Fruit fly (Drosophila melanogaster) whole organism, prepupa: ENCODE data around the gene wat.
A peak's percentile ranks its signal among the peaks of the same experiment; 100 is the strongest.

ENCODE experiments used
- Blimp-1 ChIP-seq: fragments of 200-800 bp; sonication (Bioruptor generic); optimal IDR thresholded peaks from 3 replicates; lab custom pipeline; 2017; ENCODE audit warnings: missing biosample characterization, missing genetic modification characterization, mild to moderate bottlenecking, moderate library complexity, missing genetic modification reagents
- CG10631 ChIP-seq: fragments of 200-800 bp; sonication (Bioruptor generic); optimal IDR thresholded peaks from 2 replicates; lab custom pipeline; 2016; ENCODE audit warnings: missing biosample characterization, missing genetic modification characterization
- CG10669 ChIP-seq: fragments of 200-800 bp; sonication (Bioruptor generic); optimal IDR thresholded peaks from 3 replicates; lab custom pipeline; 2018; ENCODE audit warnings: missing biosample characterization, mild to moderate bottlenecking, missing genetic modification characterization, moderate library complexity
- CG11294 ChIP-seq: fragments of 200-800 bp; sonication (Bioruptor generic); IDR thresholded peaks from 2 replicates; pipeline ENCODE4 v1.3.6; 2022; ENCODE audit warnings: missing biosample characterization, missing genetic modification characterization
- CG11762 ChIP-seq: fragments of 200-800 bp; sonication (Bioruptor generic); optimal IDR thresholded peaks from 3 replicates; lab custom pipeline; 2016; ENCODE audit warnings: missing biosample characterization, missing genetic modification characterization; ENCODE audit not compliant: insufficient read depth
- CG1621 ChIP-seq: fragments of 200-800 bp; sonication (Bioruptor generic); optimal IDR thresholded peaks from 3 replicates; lab custom pipeline; 2018; ENCODE audit warnings: missing biosample characterization, mild to moderate bottlenecking, missing genetic modification characterization
- CG31627 ChIP-seq: fragments of 200-800 bp; sonication (Bioruptor generic); optimal IDR thresholded peaks from 3 replicates; lab custom pipeline; 2016; ENCODE audit warnings: missing biosample characterization, missing genetic modification characterization
- CG32006 ChIP-seq: fragments of 200-800 bp; sonication (Bioruptor generic); optimal IDR thresholded peaks from 3 replicates; lab custom pipeline; 2017; ENCODE audit warnings: missing biosample characterization, mild to moderate bottlenecking, missing genetic modification characterization
- CG34406 ChIP-seq: fragments of 200-800 bp; sonication (Bioruptor generic); optimal IDR thresholded peaks from 3 replicates; lab custom pipeline; 2016; ENCODE audit warnings: missing biosample characterization, missing genetic modification characterization
- CG6792 ChIP-seq: fragments of 200-800 bp; sonication (Bioruptor generic); optimal IDR thresholded peaks from 3 replicates; lab custom pipeline; 2016; ENCODE audit warnings: missing biosample characterization, missing genetic modification characterization
- CG6854 ChIP-seq: fragments of 200-800 bp; sonication (Bioruptor generic); optimal IDR thresholded peaks from 2 replicates; lab custom pipeline; 2017; ENCODE audit warnings: missing biosample characterization, mild to moderate bottlenecking, missing genetic modification characterization
- CG7368 ChIP-seq: fragments of 200-800 bp; sonication (Bioruptor generic); optimal IDR thresholded peaks from 3 replicates; lab custom pipeline; 2016; ENCODE audit warnings: missing biosample characterization, missing genetic modification characterization
- CG8119 ChIP-seq: fragments of 200-800 bp; sonication (Bioruptor generic); IDR thresholded peaks from 3 replicates; pipeline ENCODE4 v1.3.6; 2022; ENCODE audit warnings: missing biosample characterization, missing genetic modification characterization
- CG8319 ChIP-seq: fragments of 200-800 bp; sonication (Bioruptor generic); optimal IDR thresholded peaks from 3 replicates; lab custom pipeline; 2016; ENCODE audit warnings: missing biosample characterization, missing genetic modification characterization
- CG8632 ChIP-seq: fragments of 200-800 bp; sonication (Bioruptor generic); optimal IDR thresholded peaks from 3 replicates; lab custom pipeline; 2016; ENCODE audit warnings: missing biosample characterization, missing genetic modification characterization
- CG9139 ChIP-seq: fragments of 200-800 bp; sonication (Bioruptor generic); optimal IDR thresholded peaks from 3 replicates; lab custom pipeline; 2017; ENCODE audit warnings: missing biosample characterization, mild to moderate bottlenecking, missing genetic modification characterization
- Eip75B ChIP-seq: fragments of 200-800 bp; sonication (Bioruptor generic); optimal IDR thresholded peaks from 3 replicates; lab custom pipeline; 2016; ENCODE audit warnings: missing biosample characterization, missing genetic modification characterization
- Eip93F ChIP-seq: fragments of 200-800 bp; sonication (Bioruptor generic); optimal IDR thresholded peaks from 2 replicates; lab custom pipeline; 2016; ENCODE audit warnings: missing biosample characterization, mild to moderate bottlenecking, missing genetic modification characterization
- Ets96B ChIP-seq: fragments of 200-800 bp; optimal IDR thresholded peaks from 2 replicates; lab custom pipeline; 2019; ENCODE audit warnings: missing biosample characterization, mild to moderate bottlenecking, missing genetic modification characterization, moderate library complexity
- Gug ChIP-seq: fragments of 200-800 bp; sonication (Bioruptor generic); IDR thresholded peaks from 2 replicates; pipeline ENCODE4 v1.3.6; 2022; ENCODE audit warnings: missing biosample characterization, missing genetic modification characterization
- Hr4 ChIP-seq: fragments of 200-800 bp; sonication (Bioruptor generic); optimal IDR thresholded peaks from 3 replicates; lab custom pipeline; 2016; ENCODE audit warnings: missing biosample characterization, missing genetic modification characterization
- Lpt ChIP-seq: fragments of 200-800 bp; sonication (Bioruptor generic); optimal IDR thresholded peaks from 3 replicates; lab custom pipeline; 2016; ENCODE audit warnings: missing biosample characterization, missing genetic modification characterization
- Smox ChIP-seq: fragments of 200-800 bp; sonication (Bioruptor generic); optimal IDR thresholded peaks from 3 replicates; lab custom pipeline; 2016; ENCODE audit warnings: missing biosample characterization, missing genetic modification characterization
- Sox15 ChIP-seq: fragments of 200-800 bp; sonication (Bioruptor generic); optimal IDR thresholded peaks from 3 replicates; lab custom pipeline; 2016; ENCODE audit warnings: missing biosample characterization, missing genetic modification characterization
- achi ChIP-seq: fragments of 200-800 bp; sonication (Bioruptor generic); optimal IDR thresholded peaks from 3 replicates; lab custom pipeline; 2016; ENCODE audit warnings: missing biosample characterization, missing genetic modification characterization
- acj6 ChIP-seq: fragments of 200-800 bp; sonication (Bioruptor generic); optimal IDR thresholded peaks from 3 replicates; lab custom pipeline; 2016; ENCODE audit warnings: missing biosample characterization, missing genetic modification characterization
- dac ChIP-seq: fragments of 200-800 bp; sonication (Bioruptor generic); optimal IDR thresholded peaks from 2 replicates; lab custom pipeline; 2017; ENCODE audit warnings: missing biosample characterization, mild to moderate bottlenecking, missing genetic modification characterization
- eg ChIP-seq: fragments of 200-800 bp; sonication (Bioruptor generic); IDR thresholded peaks from 3 replicates; pipeline ENCODE4 v1.3.6; 2022; ENCODE audit warnings: missing biosample characterization, missing genetic modification characterization
- esn ChIP-seq: fragments of 200-800 bp; sonication (Bioruptor generic); optimal IDR thresholded peaks from 2 replicates; lab custom pipeline; 2016; ENCODE audit warnings: missing biosample characterization, mild to moderate bottlenecking, missing genetic modification characterization, moderate library complexity
- fd59A ChIP-seq: fragments of 200-800 bp; sonication (Bioruptor generic); optimal IDR thresholded peaks from 2 replicates; lab custom pipeline; 2017; ENCODE audit warnings: missing biosample characterization, mild to moderate bottlenecking, missing genetic modification characterization, missing genetic modification reagents
- fd85E ChIP-seq: fragments of 200-800 bp; sonication (Bioruptor generic); optimal IDR thresholded peaks from 3 replicates; lab custom pipeline; 2016; ENCODE audit warnings: missing biosample characterization, missing genetic modification characterization
- fkh ChIP-seq: fragments of 200-800 bp; sonication (Bioruptor generic); optimal IDR thresholded peaks from 3 replicates; lab custom pipeline; 2017; ENCODE audit warnings: missing biosample characterization, mild to moderate bottlenecking, missing genetic modification characterization, moderate library complexity
- lz ChIP-seq: fragments of 200-800 bp; sonication (Bioruptor generic); optimal IDR thresholded peaks from 3 replicates; lab custom pipeline; 2016; ENCODE audit warnings: missing biosample characterization, missing genetic modification characterization
- net ChIP-seq: fragments of 200-800 bp; sonication (Bioruptor generic); optimal IDR thresholded peaks from 3 replicates; lab custom pipeline; 2016; ENCODE audit warnings: missing biosample characterization, missing genetic modification characterization
- pdm3 ChIP-seq: fragments of 200-800 bp; sonication (Bioruptor generic); optimal IDR thresholded peaks from 3 replicates; lab custom pipeline; 2016; ENCODE audit warnings: missing biosample characterization, missing genetic modification characterization
- svp ChIP-seq: fragments of 200-800 bp; sonication (Bioruptor generic); peaks from one replicate; lab custom pipeline; 2016; ENCODE audit warnings: missing biosample characterization, missing genetic modification characterization
- topi ChIP-seq: fragments of 200-800 bp; sonication (Bioruptor generic); optimal IDR thresholded peaks from 3 replicates; lab custom pipeline; 2016; ENCODE audit warnings: missing biosample characterization, missing genetic modification characterization
- vri ChIP-seq: fragments of 200-800 bp; sonication (Bioruptor generic); optimal IDR thresholded peaks from 3 replicates; lab custom pipeline; 2016; ENCODE audit warnings: missing biosample characterization, mild to moderate bottlenecking, missing genetic modification characterization

The wat gene

DNA sequence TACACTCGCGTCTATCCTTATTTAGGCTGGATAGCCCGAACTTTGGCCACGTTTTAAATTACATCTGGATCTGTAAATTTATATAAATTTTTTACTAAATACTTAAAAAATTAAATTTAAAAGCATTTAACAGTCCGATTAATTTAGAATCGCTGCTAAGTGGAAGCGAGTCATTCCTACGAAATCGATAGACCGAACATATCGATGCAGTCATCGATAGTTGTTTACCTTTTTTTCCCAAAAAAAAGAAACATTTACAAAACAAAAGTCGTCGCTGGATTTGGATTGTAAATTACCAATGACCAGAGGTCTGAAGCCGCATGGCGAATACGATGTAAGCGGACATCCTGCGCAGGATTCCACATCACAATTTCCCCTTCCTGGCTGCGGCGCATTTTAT lies 35.5 kb upstream of the wat start, which contains the start of gene Sirt7 (continued):
- peak; percentile 62 for TF ChIP-seq Eip93F (GFP tag; lab: Kevin White, UChicago)
- TF ChIP-seq CG8319 = no peak
- peak; percentile 72 for TF ChIP-seq dac (GFP tag; lab: Kevin White, UChicago)
- TF ChIP-seq CG6854 = peak; percentile 41
- TF ChIP-seq vri (GFP tag; lab: Kevin White, UChicago) = no peak
- TF ChIP-seq achi = no peak
- no peak for TF ChIP-seq CG8632 (GFP tag; lab: Kevin White, UChicago)
- TF ChIP-seq fd85E (GFP tag; lab: Kevin White, UChicago) = no peak
- TF ChIP-seq svp (GFP tag; lab: Kevin White, UChicago) = no peak
- peak; percentile 79 for TF ChIP-seq Ets96B (tag; lab: Kevin White, UChicago)
- no peak for TF ChIP-seq CG10669 (GFP tag; lab: Kevin White, UChicago)
- no peak for TF ChIP-seq CG31627 (GFP tag; lab: Kevin White, UChicago)
- no peak for TF ChIP-seq CG6792 (GFP tag; lab: Kevin White, UChicago)
- no peak for TF ChIP-seq CG34406
- TF ChIP-seq Sox15 (GFP tag; lab: Kevin White, UChicago) = no peak

DNA sequence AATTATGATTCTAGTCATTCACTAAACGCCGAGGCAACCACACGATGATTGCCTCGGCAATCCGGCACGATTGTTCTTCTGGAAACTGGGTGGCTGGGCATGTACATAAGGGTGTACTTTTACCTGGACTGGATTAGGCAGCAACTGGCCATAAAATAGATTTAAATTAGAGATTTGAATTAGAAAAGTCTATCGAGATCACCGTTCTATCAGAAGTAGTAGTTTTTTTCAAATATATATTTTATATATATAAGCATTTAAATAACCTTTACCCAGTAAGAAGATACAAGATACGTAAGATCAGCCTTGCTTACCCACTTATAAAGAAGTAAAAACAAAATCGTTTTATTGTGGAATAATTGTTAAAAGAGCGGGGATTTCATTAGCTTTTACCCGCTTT lies 33.8 kb upstream of the wat start, which contains the start of gene CG11843:
TSS of gene CG11843 (plus strand) at position 301 of the 400 bp plus-strand sequence.
- no peak for TF ChIP-seq Gug (GFP tag; lab: Robert Waterston, UW)
- no peak for TF ChIP-seq Sox15 (GFP tag; lab: Kevin White, UChicago)
- no peak for TF ChIP-seq CG34406
- TF ChIP-seq Blimp-1 (GFP tag; lab: Kevin White, UChicago) = no peak
- no peak for TF ChIP-seq net (GFP tag; lab: Kevin White, UChicago)
- TF ChIP-seq lz (GFP tag; lab: Kevin White, UChicago) = no peak
- TF ChIP-seq CG8119 = no peak
- TF ChIP-seq CG7368 = no peak
- no peak for TF ChIP-seq CG6854

DNA sequence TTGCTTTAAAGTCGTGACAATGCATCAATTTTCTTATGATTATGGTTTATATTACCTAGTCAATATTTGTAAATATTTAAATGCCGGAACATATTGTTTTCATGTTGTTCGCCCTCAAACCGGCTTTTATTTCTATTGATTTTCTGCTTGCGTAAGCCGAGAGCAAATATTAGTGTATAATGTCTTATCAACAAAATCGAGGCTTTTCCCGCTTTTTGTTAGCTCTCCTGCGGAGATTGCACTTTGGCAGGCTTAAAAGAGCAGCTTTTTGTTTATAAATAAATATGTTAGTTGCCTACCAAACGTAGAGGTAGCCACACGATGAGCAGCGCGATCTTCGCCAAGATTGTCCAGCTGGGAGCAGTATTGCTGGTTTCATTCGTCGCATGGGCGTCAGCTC lies 32.2 kb upstream of the wat start, which contains the start of gene CG11842:
TSS of gene CG11842 (plus strand) at position 301 of the 400 bp plus-strand sequence.
- TF ChIP-seq Eip75B (GFP tag; lab: Kevin White, UChicago) (no peak), fkh (peak; percentile 40)

DNA sequence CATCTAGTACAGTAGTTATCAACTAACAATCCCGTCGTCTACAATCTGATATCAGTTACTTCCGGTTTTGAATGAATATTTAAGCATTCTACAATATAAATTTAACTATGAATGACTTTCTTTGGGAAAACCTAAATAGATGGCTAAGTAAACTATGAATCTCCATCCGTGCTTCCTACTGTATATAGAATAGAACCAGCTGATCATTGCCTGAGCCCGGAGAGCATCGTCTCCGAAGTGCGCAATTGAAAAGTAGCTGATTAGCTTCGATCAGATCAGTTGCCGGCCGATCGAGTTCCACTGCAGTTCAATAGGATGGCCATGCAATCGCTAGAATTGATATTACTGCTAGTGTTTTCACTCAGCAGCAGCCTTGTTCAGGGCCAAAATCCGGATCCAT lies 30.6 kb upstream of the wat start, which contains the start of gene CG11841:
TSS of gene CG11841 (plus strand) at position 301 of the 400 bp plus-strand sequence.
- TF ChIP-seq Lpt (GFP tag; lab: Kevin White, UChicago) (no peak), CG7368 (no peak), pdm3 (no peak), CG10669 (GFP tag; lab: Kevin White, UChicago) (no peak), achi (no peak), CG31627 (GFP tag; lab: Kevin White, UChicago) (no peak), fkh (no peak), Eip93F (GFP tag; lab: Kevin White, UChicago) (no peak)

DNA sequence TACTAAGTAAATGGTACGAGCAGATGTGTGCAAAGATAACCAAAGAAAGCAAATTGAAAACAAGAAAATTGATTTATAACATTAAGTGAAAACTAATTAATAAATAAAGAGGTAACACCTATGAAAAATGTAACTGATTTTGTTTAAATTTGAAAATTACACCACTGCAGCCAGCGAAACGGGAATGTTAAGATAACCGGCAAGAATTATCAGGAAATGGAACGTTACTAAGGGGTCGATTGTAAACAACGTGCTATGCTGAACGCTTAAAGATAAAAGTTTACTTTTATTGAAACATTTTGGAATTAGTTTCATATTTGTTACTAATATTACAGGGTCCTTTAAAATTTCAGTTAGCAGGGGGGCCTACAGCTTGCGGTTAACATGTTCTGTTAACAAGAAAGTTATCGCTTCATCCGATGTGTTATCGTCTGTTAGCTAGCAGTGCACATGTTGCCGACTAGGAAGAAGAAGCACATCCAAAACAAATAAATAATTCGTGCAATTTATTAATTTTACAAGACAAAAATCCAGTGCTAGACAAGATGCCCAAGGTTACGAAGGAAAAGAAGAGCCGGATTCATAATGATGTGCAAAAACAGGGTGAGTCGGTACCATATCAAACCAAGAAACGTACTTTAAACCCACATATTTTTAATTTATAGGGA lies 29.0 kb upstream of the wat start, which contains the start of gene CG11837:
TSS of gene CG11837 (plus strand) at position 439 of the 668 bp plus-strand sequence.
- no peak for TF ChIP-seq CG8119
- TF ChIP-seq fkh = peak; percentile 74

DNA sequence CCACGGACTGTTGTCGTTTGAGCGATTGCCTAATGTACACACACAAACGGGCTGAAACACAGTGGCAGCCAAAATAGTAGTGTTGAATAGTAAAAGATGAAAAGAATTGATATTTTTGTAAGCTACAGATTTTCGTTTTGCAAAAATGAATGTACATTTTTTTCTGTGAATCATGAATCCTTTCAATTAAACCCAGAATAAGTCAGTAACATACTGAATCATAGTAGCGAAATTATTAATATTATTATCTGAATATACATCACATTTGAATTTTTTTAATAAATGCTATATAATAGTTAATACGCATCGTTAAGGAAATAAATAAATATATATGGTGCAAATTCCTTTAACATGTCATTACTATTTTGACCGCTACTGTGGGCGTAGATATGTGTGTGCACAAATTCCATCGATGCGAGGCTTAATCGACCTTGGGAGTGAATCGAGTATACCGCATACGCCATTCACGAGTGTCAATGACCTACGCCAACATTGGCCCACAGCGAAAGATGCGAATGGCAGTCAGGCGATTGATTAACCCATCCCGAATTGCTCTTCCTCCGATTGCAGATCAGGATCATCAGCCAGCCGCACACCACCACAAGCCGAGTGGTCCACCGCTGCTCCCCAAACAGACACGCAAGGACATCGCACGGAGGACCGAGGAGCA lies 20.5 kb upstream of the wat start:
- peak; percentile 60; the same call in 1 of the 3 replicates for TF ChIP-seq eg (GFP tag; lab: Robert Waterston, UW)
- no peak for TF ChIP-seq net (GFP tag; lab: Kevin White, UChicago)
- no peak for TF ChIP-seq Hr4 (GFP tag; lab: Kevin White, UChicago)
- TF ChIP-seq CG9139 (GFP tag; lab: Kevin White, UChicago) = no peak
- no peak for TF ChIP-seq CG10631 (GFP tag; lab: Kevin White, UChicago)
- TF ChIP-seq fd85E (GFP tag; lab: Kevin White, UChicago) = no peak
- TF ChIP-seq CG8632 (GFP tag; lab: Kevin White, UChicago) = no peak
- TF ChIP-seq topi (GFP tag; lab: Kevin White, UChicago) = no peak
- no peak for TF ChIP-seq Blimp-1 (GFP tag; lab: Kevin White, UChicago)
- TF ChIP-seq CG34406 = no peak
- TF ChIP-seq CG7368 = peak; percentile 20
- no peak for TF ChIP-seq CG32006
- no peak for TF ChIP-seq achi
- no peak for TF ChIP-seq acj6 (GFP tag; lab: Kevin White, UChicago)
- no peak for TF ChIP-seq CG6854
- no peak for TF ChIP-seq svp (GFP tag; lab: Kevin White, UChicago)
- peak; percentile 45 for TF ChIP-seq esn (GFP tag; lab: Kevin White, UChicago)
- TF ChIP-seq CG11294 (GFP tag; lab: Robert Waterston, UW) = 0 out of 2 replicates have a peak, but pooled peaks have one; percentile 17
- TF ChIP-seq Smox (GFP tag; lab: Kevin White, UChicago) = no peak
- TF ChIP-seq CG11762 (GFP tag; lab: Kevin White, UChicago) = peak; percentile 30
- TF ChIP-seq fd59A = peak; percentile 27
- no peak for TF ChIP-seq Sox15 (GFP tag; lab: Kevin White, UChicago)
- no peak for TF ChIP-seq CG1621 (tag; lab: Kevin White, UChicago)
